Worm (Caenorhabditis elegans) whole organism, young adult: ENCODE measurements around the gene W03F9.2.

ENCODE experiments used
- B0261.1 ChIP-seq: sonication (generic microtip); optimal IDR thresholded peaks from 2 replicates; lab custom pipeline; 2016; ENCODE audit warnings: mild to moderate bottlenecking, missing genetic modification characterization, moderate library complexity, missing compliant biosample characterization
- D2030.7 ChIP-seq: fragments of 200-800 bp; sonication (Bioruptor generic); IDR thresholded peaks from 2 replicates; pipeline ENCODE4 v1.3.6; 2022; ENCODE audit warnings: missing genetic modification reagents, missing genetic modification characterization, missing compliant biosample characterization
- F10E7.11 ChIP-seq: sonication (generic microtip); optimal IDR thresholded peaks from 2 replicates; lab custom pipeline; 2017; ENCODE audit warnings: mild to moderate bottlenecking, missing genetic modification characterization, moderate library complexity, missing compliant biosample characterization
- F22D6.2 ChIP-seq: sonication (generic microtip); optimal IDR thresholded peaks from 2 replicates; lab custom pipeline; 2016; ENCODE audit warnings: mild to moderate bottlenecking, missing genetic modification characterization, missing compliant biosample characterization
- F49E8.2 ChIP-seq: sonication (generic microtip); optimal IDR thresholded peaks from 3 replicates; lab custom pipeline; 2017; ENCODE audit warnings: missing genetic modification characterization, mild to moderate bottlenecking, missing compliant biosample characterization, antibody characterized with exemption, moderate library complexity; ENCODE audit not compliant: insufficient read depth
- F52B5.7 ChIP-seq: sonication (generic microtip); optimal IDR thresholded peaks from 2 replicates; lab custom pipeline; 2016; ENCODE audit warnings: mild to moderate bottlenecking, missing genetic modification characterization, missing compliant biosample characterization
- F57A8.1 ChIP-seq: fragments of 200-800 bp; sonication (Bioruptor generic); optimal IDR thresholded peaks from 2 replicates; lab custom pipeline; 2018; ENCODE audit warnings: mild to moderate bottlenecking, missing genetic modification characterization, moderate library complexity, missing compliant biosample characterization
- Y53F4B.3 ChIP-seq: fragments of 200-800 bp; sonication (Bioruptor generic); IDR thresholded peaks from 2 replicates; pipeline ENCODE4 v1.3.6; 2022; ENCODE audit warnings: missing genetic modification reagents, missing genetic modification characterization, missing compliant biosample characterization
- Y53G8AR.9 ChIP-seq: fragments of 200-800 bp; sonication (Bioruptor generic); conservative IDR thresholded peaks from 2 replicates; pipeline ENCODE4 v1.3.6; 2022; ENCODE audit warnings: missing genetic modification reagents, missing genetic modification characterization, missing compliant biosample characterization
- ZK185.1 ChIP-seq: sonication (generic microtip); optimal IDR thresholded peaks from 2 replicates; lab custom pipeline; 2016; ENCODE audit warnings: mild to moderate bottlenecking, missing genetic modification characterization, missing compliant biosample characterization; ENCODE audit not compliant: poor library complexity, severe bottlenecking
- aptf-3 ChIP-seq: fragments of 200-800 bp; sonication (Bioruptor generic); IDR thresholded peaks from 2 replicates; pipeline ENCODE4 v1.3.6; 2022; ENCODE audit warnings: missing genetic modification characterization, missing compliant biosample characterization
- athp-1 ChIP-seq: sonication (generic microtip); optimal IDR thresholded peaks from 2 replicates; lab custom pipeline; 2017; ENCODE audit warnings: mild to moderate bottlenecking, missing genetic modification characterization, missing compliant biosample characterization
- attf-3 ChIP-seq: fragments of 200-800 bp; sonication (Bioruptor generic); conservative IDR thresholded peaks from 2 replicates; pipeline ENCODE4 v1.3.6; 2022; ENCODE audit warnings: missing genetic modification reagents, missing genetic modification characterization, missing compliant biosample characterization
- attf-6 ChIP-seq: fragments of 200-800 bp; sonication (Bioruptor generic); IDR thresholded peaks from 2 replicates; pipeline ENCODE4 v1.3.6; 2022; ENCODE audit warnings: missing genetic modification reagents, missing genetic modification characterization, missing compliant biosample characterization
- ccch-3 ChIP-seq: fragments of 200-800 bp; sonication (Bioruptor generic); optimal IDR thresholded peaks from 2 replicates; lab custom pipeline; 2018; ENCODE audit warnings: mild to moderate bottlenecking, missing genetic modification characterization, missing compliant biosample characterization
- cebp-2 ChIP-seq: fragments of 200-800 bp; sonication (Bioruptor generic); IDR thresholded peaks from 2 replicates; pipeline ENCODE4 v1.3.6; 2022; ENCODE audit warnings: missing genetic modification characterization, missing compliant biosample characterization
- ceh-100 ChIP-seq: fragments of 200-800 bp; sonication (Bioruptor generic); IDR thresholded peaks from 2 replicates; pipeline ENCODE4 v1.3.6; 2022; ENCODE audit warnings: missing genetic modification reagents, missing genetic modification characterization, missing compliant biosample characterization
- ceh-58 ChIP-seq: fragments of 200-800 bp; sonication (Bioruptor generic); IDR thresholded peaks from 2 replicates; pipeline ENCODE4 v1.3.6; 2022; ENCODE audit warnings: missing genetic modification characterization, missing compliant biosample characterization
- dox-1 ChIP-seq: fragments of 200-800 bp; sonication (Bioruptor generic); IDR thresholded peaks from 2 replicates; pipeline ENCODE4 v1.3.6; 2022; ENCODE audit warnings: missing genetic modification reagents, missing genetic modification characterization, missing compliant biosample characterization
- egl-44 ChIP-seq: fragments of 200-800 bp; sonication (Bioruptor generic); IDR thresholded peaks from 2 replicates; pipeline ENCODE4 v1.3.6; 2022; ENCODE audit warnings: missing genetic modification reagents, missing genetic modification characterization, missing compliant biosample characterization
- egrh-3 ChIP-seq: fragments of 200-800 bp; sonication (Bioruptor generic); IDR thresholded peaks from 2 replicates; pipeline ENCODE4 v1.3.6; 2022; ENCODE audit warnings: missing genetic modification reagents, missing genetic modification characterization, missing compliant biosample characterization
- ets-4 ChIP-seq: fragments of 200-800 bp; sonication (Bioruptor generic); optimal IDR thresholded peaks from 2 replicates; lab custom pipeline; 2018; ENCODE audit warnings: mild to moderate bottlenecking, missing genetic modification characterization, missing compliant biosample characterization
- gei-17 ChIP-seq: fragments of 200-800 bp; sonication (Bioruptor generic); optimal IDR thresholded peaks from 2 replicates; lab custom pipeline; 2018; ENCODE audit warnings: mild to moderate bottlenecking, missing genetic modification characterization, missing compliant biosample characterization
- him-1 ChIP-seq: sonication (generic microtip); optimal IDR thresholded peaks from 2 replicates; lab custom pipeline; 2016; ENCODE audit warnings: missing genotype, missing genetic modification reagents, missing genetic modification characterization, missing compliant biosample characterization
- hlh-12 ChIP-seq: sonication (generic microtip); optimal IDR thresholded peaks from 2 replicates; lab custom pipeline; 2016; ENCODE audit warnings: missing genetic modification characterization, missing compliant biosample characterization
- hlh-26 ChIP-seq: fragments of 200-800 bp; sonication (Bioruptor generic); conservative IDR thresholded peaks from 2 replicates; pipeline ENCODE4 v1.3.6; 2022; ENCODE audit warnings: missing genetic modification reagents, missing genetic modification characterization, missing compliant biosample characterization
- hmg-1.2 ChIP-seq: fragments of 200-800 bp; sonication (Bioruptor generic); IDR thresholded peaks from 2 replicates; pipeline ENCODE4 v1.3.6; 2022; ENCODE audit warnings: missing genetic modification reagents, missing genetic modification characterization, missing compliant biosample characterization
- hmg-20 ChIP-seq: fragments of 200-800 bp; sonication (Bioruptor generic); IDR thresholded peaks from 2 replicates; pipeline ENCODE4 v1.3.6; 2022; ENCODE audit warnings: missing genetic modification reagents, missing genetic modification characterization, missing compliant biosample characterization
- lin-26 ChIP-seq: fragments of 200-800 bp; sonication (Bioruptor generic); IDR thresholded peaks from 2 replicates; pipeline ENCODE4 v1.3.6; 2022; ENCODE audit warnings: missing genetic modification reagents, missing genetic modification characterization, missing compliant biosample characterization
- madf-10 ChIP-seq: sonication (generic microtip); optimal IDR thresholded peaks from 2 replicates; lab custom pipeline; 2016; ENCODE audit warnings: mild to moderate bottlenecking, missing genetic modification characterization, missing compliant biosample characterization
- madf-3 ChIP-seq: fragments of 200-800 bp; sonication (Bioruptor generic); IDR thresholded peaks from 2 replicates; pipeline ENCODE4 v1.3.6; 2022; ENCODE audit warnings: missing genetic modification reagents, missing genetic modification characterization, missing compliant biosample characterization
- madf-6 ChIP-seq: fragments of 200-800 bp; sonication (Bioruptor generic); IDR thresholded peaks from 2 replicates; pipeline ENCODE4 v1.3.6; 2022; ENCODE audit warnings: missing genetic modification reagents, missing genetic modification characterization, missing compliant biosample characterization
- madf-8 ChIP-seq: fragments of 200-800 bp; sonication (Bioruptor generic); conservative IDR thresholded peaks from 2 replicates; pipeline ENCODE4 v1.3.6; 2022; ENCODE audit warnings: missing genetic modification reagents, missing genetic modification characterization, missing compliant biosample characterization
- mcd-1 ChIP-seq: fragments of 200-800 bp; sonication (Bioruptor generic); IDR thresholded peaks from 2 replicates; pipeline ENCODE4 v1.3.6; 2022; ENCODE audit warnings: missing genetic modification reagents, missing genetic modification characterization, missing compliant biosample characterization
- mes-4 ChIP-seq: sonication (generic microtip); optimal IDR thresholded peaks from 2 replicates; lab custom pipeline; 2016; ENCODE audit warnings: missing genotype, missing genetic modification characterization, missing compliant biosample characterization
- mxl-1 ChIP-seq: sonication (generic microtip); optimal IDR thresholded peaks from 2 replicates; lab custom pipeline; 2016; ENCODE audit warnings: missing genetic modification characterization, missing compliant biosample characterization
- nhr-90 ChIP-seq: sonication (generic microtip); optimal IDR thresholded peaks from 2 replicates; lab custom pipeline; 2016; ENCODE audit warnings: missing genotype, mild to moderate bottlenecking, missing genetic modification characterization, missing compliant biosample characterization
- rcor-1 ChIP-seq: fragments of 200-800 bp; sonication (Bioruptor generic); IDR thresholded peaks from 2 replicates; pipeline ENCODE4 v1.3.6; 2022; ENCODE audit warnings: missing genetic modification reagents, missing genetic modification characterization, missing compliant biosample characterization
- rec-8 ChIP-seq, 2 experiments: sonication (generic microtip); optimal IDR thresholded peaks; 2 replicates each; lab custom pipeline; 2016; ENCODE audit warnings: mild to moderate bottlenecking in 2 of 2, missing genetic modification characterization in 2 of 2, missing genetic modification reagents in 2 of 2, missing genotype in 2 of 2, missing biosample characterization in 1 of 2, missing compliant biosample characterization in 1 of 2, moderate library complexity in 1 of 2
- rpc-1 ChIP-seq, 2 experiments: fragments of 150-350 bp in 1 of 2; sonication (generic microtip) in 1 of 2; optimal IDR thresholded peaks; 2 replicates each; lab custom pipeline; 2014 to 2018; ENCODE audit warnings: missing biosample characterization in 1 of 2, missing genetic modification characterization in 1 of 2, missing genetic modification reagents in 1 of 2, missing genotype in 1 of 2
- snpc-1.1 ChIP-seq: sonication (generic microtip); optimal IDR thresholded peaks from 2 replicates; lab custom pipeline; 2017; ENCODE audit warnings: missing genetic modification characterization, mild to moderate bottlenecking, missing compliant biosample characterization, antibody characterized with exemption, moderate library complexity, missing genotype, missing genetic modification reagents; ENCODE audit not compliant: insufficient read depth
- somi-1 ChIP-seq: fragments of 200-800 bp; sonication (Bioruptor generic); optimal IDR thresholded peaks from 2 replicates; lab custom pipeline; 2018; ENCODE audit warnings: mild to moderate bottlenecking, missing genetic modification characterization, missing compliant biosample characterization
- tbx-9 ChIP-seq: sonication (generic microtip); optimal IDR thresholded peaks from 2 replicates; lab custom pipeline; 2016; ENCODE audit warnings: borderline replicate concordance, missing genetic modification characterization, inconsistent platforms, missing compliant biosample characterization
- unc-62 ChIP-seq: fragments of 150-350 bp; optimal IDR thresholded peaks from 2 replicates; lab custom pipeline; 2014; ENCODE audit warnings: missing biosample characterization, missing genetic modification reagents, missing genetic modification characterization
- zfh-2 ChIP-seq: fragments of 200-800 bp; sonication (Bioruptor generic); conservative IDR thresholded peaks from 2 replicates; pipeline ENCODE4 v1.3.6; 2022; ENCODE audit warnings: missing genetic modification reagents, missing genetic modification characterization, missing compliant biosample characterization
- ztf-25 ChIP-seq: fragments of 200-800 bp; sonication (Bioruptor generic); IDR thresholded peaks from 2 replicates; pipeline ENCODE4 v1.3.6; 2022; ENCODE audit warnings: missing genetic modification reagents, missing genetic modification characterization, missing compliant biosample characterization
- ztf-26 ChIP-seq: sonication (generic microtip); optimal IDR thresholded peaks from 2 replicates; lab custom pipeline; 2017; ENCODE audit warnings: missing genetic modification characterization, missing compliant biosample characterization

Gene W03F9.2

ce11 chrV:156044-156869 is 28.4 kb upstream of the W03F9.2 start, which contains the start of gene ttb-1 (continued):
- peak; percentile 91 for TF ChIP-seq attf-3 (GFP tag; lab: Robert Waterston, UW)
- TF ChIP-seq hlh-12 (tag; lab: Kevin White, UChicago) = no peak
- TF ChIP-seq madf-10 = no peak
- TF ChIP-seq ztf-25 = no peak
- no peak for TF ChIP-seq ceh-58 (GFP tag; lab: Robert Waterston, UW)
- no peak for TF ChIP-seq B0261.1 (tag; lab: Kevin White, UChicago)
- no peak for TF ChIP-seq aptf-3 (GFP tag; lab: Robert Waterston, UW)
- TF ChIP-seq ztf-26 = no peak
- no peak; the same call in 1 of the 2 replicates for TF ChIP-seq rcor-1 (GFP tag; lab: Robert Waterston, UW)
- no peak for TF ChIP-seq egl-44
- no peak for TF ChIP-seq cebp-2 (GFP tag; lab: Robert Waterston, UW)
- TF ChIP-seq tbx-9 (tag; lab: Kevin White, UChicago) = no peak
- no peak for TF ChIP-seq hmg-20
- TF ChIP-seq gei-17 (GFP tag; lab: Kevin White, UChicago) = no peak
- TF ChIP-seq dox-1 (GFP tag; lab: Robert Waterston, UW) = 0 out of 2 replicates have a peak, but pooled peaks have one; percentile 11
- TF ChIP-seq F52B5.7 (tag; lab: Kevin White, UChicago) = no peak
- TF ChIP-seq F57A8.1 (GFP tag; lab: Kevin White, UChicago) = no peak
- no peak for TF ChIP-seq hmg-1.2 (GFP tag; lab: Robert Waterston, UW)
- no peak for TF ChIP-seq rpc-1 (optimal IDR thresholded peaks at IDR 0.05; lab: Kevin White, UChicago)
- TF ChIP-seq rpc-1 (tag; optimal IDR thresholded peaks at IDR 0.05; lab: Kevin White, UChicago) = no peak
- TF ChIP-seq hlh-26 = no peak
- no peak for TF ChIP-seq ccch-3
- TF ChIP-seq madf-8 (GFP tag; lab: Robert Waterston, UW) = no peak
- no peak for TF ChIP-seq F10E7.11 (tag; lab: Kevin White, UChicago)
- no peak for TF ChIP-seq F49E8.2 (tag; lab: Kevin White, UChicago)
- TF ChIP-seq unc-62 (GFP tag; lab: Kevin White, UChicago) = no peak
- peak; percentile 74 for TF ChIP-seq D2030.7 (GFP tag; lab: Robert Waterston, UW)
- TF ChIP-seq mxl-1 = no peak
- no peak for TF ChIP-seq ets-4 (GFP tag; lab: Kevin White, UChicago)
- TF ChIP-seq mcd-1 (GFP tag; lab: Robert Waterston, UW) = 0 out of 2 replicates have a peak, but pooled peaks have one; percentile 32

ce11 chrV:155215-155614 is 27.4 kb upstream of the W03F9.2 start:
- TF ChIP-seq egrh-3 (no peak), attf-6 (no peak), F52B5.7 (tag; lab: Kevin White, UChicago) (no peak), ZK185.1 (tag; lab: Kevin White, UChicago) (no peak), athp-1 (tag; lab: Kevin White, UChicago) (no peak), snpc-1.1 (tag; lab: Kevin White, UChicago) (no peak), ceh-100 (GFP tag; lab: Robert Waterston, UW) (no peak), nhr-90 (tag; lab: Kevin White, UChicago) (no peak), rec-8 (tag; optimal IDR thresholded peaks at IDR 0.05; lab: Kevin White, UChicago) (no peak), madf-6 (GFP tag; lab: Robert Waterston, UW) (0 out of 2 replicates have a peak, but pooled peaks have one; percentile 30), him-1 (tag; lab: Kevin White, UChicago) (no peak), zfh-2 (peak; percentile 48; the same call in 1 of the 2 replicates), dox-1 (GFP tag; lab: Robert Waterston, UW) (0 out of 2 replicates have a peak, but pooled peaks have one; percentile 43), F22D6.2 (no peak), lin-26 (GFP tag; lab: Robert Waterston, UW) (no peak), somi-1 (GFP tag; lab: Kevin White, UChicago) (no peak), madf-3 (GFP tag; lab: Robert Waterston, UW) (no peak), mes-4 (tag; lab: Kevin White, UChicago) (no peak), Y53G8AR.9 (0 out of 2 replicates have a peak, but pooled peaks have one; percentile 44), Y53F4B.3 (GFP tag; lab: Robert Waterston, UW) (no peak)
